Worm (Caenorhabditis elegans) whole organism, L2 larva: ENCODE results near the gene T20G5.8.

Experiments
- F13H6.1 ChIP-seq: sonication (generic microtip); optimal IDR thresholded peaks from 2 replicates; lab custom pipeline; 2016; ENCODE audit warnings: missing genetic modification characterization, missing compliant biosample characterization
- R02D3.7 ChIP-seq: fragments of 150-350 bp; optimal IDR thresholded peaks from 2 replicates; lab custom pipeline; 2014; ENCODE audit warnings: missing biosample characterization, missing genetic modification characterization
- Y55F3AM.14 ChIP-seq: fragments of 200-800 bp; sonication (Bioruptor generic); optimal IDR thresholded peaks from 2 replicates; lab custom pipeline; 2018; ENCODE audit warnings: mild to moderate bottlenecking, missing genetic modification characterization, missing compliant biosample characterization
- ZK546.5 ChIP-seq: sonication (generic microtip); optimal IDR thresholded peaks from 2 replicates; lab custom pipeline; 2017; ENCODE audit warnings: missing biosample characterization, missing genetic modification characterization
- ama-1 ChIP-seq: fragments of 150-350 bp; optimal IDR thresholded peaks from 2 replicates; lab custom pipeline; 2018; ENCODE audit warnings: inconsistent platforms
- blmp-1 ChIP-seq: sonication (generic microtip); optimal IDR thresholded peaks from 2 replicates; lab custom pipeline; 2017; ENCODE audit warnings: missing genetic modification characterization, mild to moderate bottlenecking, missing compliant biosample characterization, antibody characterized with exemption, moderate library complexity; ENCODE audit not compliant: insufficient read depth
- ceh-16 ChIP-seq: fragments of 150-350 bp; optimal IDR thresholded peaks from 2 replicates; lab custom pipeline; 2014; ENCODE audit warnings: missing biosample characterization, missing genetic modification characterization
- ceh-82 ChIP-seq: fragments of 150-350 bp; optimal IDR thresholded peaks from 2 replicates; lab custom pipeline; 2014; ENCODE audit warnings: missing biosample characterization, missing genetic modification characterization
- crh-2 ChIP-seq: sonication (generic microtip); optimal IDR thresholded peaks from 2 replicates; lab custom pipeline; 2017; ENCODE audit warnings: missing biosample characterization, missing genetic modification characterization
- egl-27 ChIP-seq: sonication (generic microtip); optimal IDR thresholded peaks from 3 replicates; lab custom pipeline; 2017; ENCODE audit warnings: missing biosample characterization, missing genetic modification reagents, missing genetic modification characterization
- elt-3 ChIP-seq: sonication (generic microtip); optimal IDR thresholded peaks from 2 replicates; lab custom pipeline; 2017; ENCODE audit warnings: missing biosample characterization, missing genetic modification characterization
- fos-1 ChIP-seq: fragments of 150-350 bp; optimal IDR thresholded peaks from 2 replicates; lab custom pipeline; 2014; ENCODE audit warnings: missing biosample characterization, missing genetic modification characterization
- gmeb-1 ChIP-seq: fragments of 150-350 bp; optimal IDR thresholded peaks from 2 replicates; lab custom pipeline; 2014; ENCODE audit warnings: missing biosample characterization, missing genetic modification characterization
- lin-11 ChIP-seq: fragments of 150-350 bp; sonication (generic microtip); optimal IDR thresholded peaks from 2 replicates; lab custom pipeline; 2014; ENCODE audit warnings: missing biosample characterization, missing genetic modification characterization, inconsistent platforms, mixed read lengths
- lin-13 ChIP-seq: fragments of 150-350 bp; optimal IDR thresholded peaks from 2 replicates; lab custom pipeline; 2014; ENCODE audit warnings: missing biosample characterization, missing genetic modification reagents, missing genetic modification characterization
- lin-39 ChIP-seq: fragments of 150-350 bp; optimal IDR thresholded peaks from 2 replicates; lab custom pipeline; 2014; ENCODE audit warnings: missing biosample characterization, missing genetic modification reagents, missing genetic modification characterization
- lsy-2 ChIP-seq, 2 experiments: fragments of 150-350 bp in 1 of 2; sonication (generic microtip) in 1 of 2; optimal IDR thresholded peaks; 2 replicates each; lab custom pipeline; 2014 to 2017; ENCODE audit warnings: missing biosample characterization in 2 of 2, missing genetic modification characterization in 2 of 2
- mdl-1 ChIP-seq, 2 experiments: fragments of 150-350 bp in 1 of 2; sonication (generic microtip) in 1 of 2; optimal IDR thresholded peaks; 2 replicates each; lab custom pipeline; 2017; ENCODE audit warnings: missing biosample characterization in 2 of 2, missing genetic modification characterization in 2 of 2
- nhr-10 ChIP-seq: sonication (generic microtip); optimal IDR thresholded peaks from 2 replicates; lab custom pipeline; 2017; ENCODE audit warnings: missing biosample characterization, missing genetic modification characterization
- nhr-11 ChIP-seq: fragments of 150-350 bp; optimal IDR thresholded peaks from 2 replicates; lab custom pipeline; 2014; ENCODE audit warnings: missing biosample characterization, missing genetic modification characterization
- nhr-12 ChIP-seq: fragments of 150-350 bp; optimal IDR thresholded peaks from 2 replicates; lab custom pipeline; 2014; ENCODE audit warnings: missing biosample characterization, missing genetic modification characterization
- nhr-129 ChIP-seq: fragments of 150-350 bp; optimal IDR thresholded peaks from 2 replicates; lab custom pipeline; 2014; ENCODE audit warnings: missing biosample characterization, missing genetic modification characterization
- nhr-23 ChIP-seq: fragments of 150-350 bp; optimal IDR thresholded peaks from 2 replicates; lab custom pipeline; 2014; ENCODE audit warnings: missing biosample characterization, missing genetic modification reagents, missing genetic modification characterization
- nhr-237 ChIP-seq: fragments of 150-350 bp; optimal IDR thresholded peaks from 2 replicates; lab custom pipeline; 2014; ENCODE audit warnings: missing biosample characterization, missing genetic modification characterization
- nhr-25 ChIP-seq: fragments of 150-350 bp; sonication (generic microtip); optimal IDR thresholded peaks from 3 replicates; lab custom pipeline; 2014; ENCODE audit warnings: missing biosample characterization, missing genetic modification characterization
- nhr-6 ChIP-seq: fragments of 150-350 bp; optimal IDR thresholded peaks from 2 replicates; lab custom pipeline; 2014; ENCODE audit warnings: missing biosample characterization, missing genetic modification characterization
- sem-4 ChIP-seq: fragments of 150-350 bp; optimal IDR thresholded peaks from 2 replicates; lab custom pipeline; 2014; ENCODE audit warnings: missing biosample characterization, missing genetic modification reagents, missing genetic modification characterization
- sma-3 ChIP-seq: sonication (generic microtip); optimal IDR thresholded peaks from 2 replicates; lab custom pipeline; 2016; ENCODE audit warnings: missing genetic modification reagents, missing genetic modification characterization, missing compliant biosample characterization
- sma-9 ChIP-seq, 2 experiments: fragments of 150-350 bp in 1 of 2; sonication (generic microtip) in 1 of 2; optimal IDR thresholded peaks; 2 replicates each; lab custom pipeline; 2014 to 2016; ENCODE audit warnings: missing genetic modification characterization in 2 of 2, mild to moderate bottlenecking in 1 of 2, missing biosample characterization in 1 of 2, missing compliant biosample characterization in 1 of 2, missing genetic modification reagents in 1 of 2, moderate library complexity in 1 of 2
- snpc-4 ChIP-seq: fragments of 150-350 bp; optimal IDR thresholded peaks from 2 replicates; lab custom pipeline; 2014; ENCODE audit warnings: missing biosample characterization, missing genetic modification characterization
- unc-55 ChIP-seq: fragments of 150-350 bp; sonication (generic microtip); optimal IDR thresholded peaks from 3 replicates; lab custom pipeline; 2014; ENCODE audit warnings: missing biosample characterization, missing genetic modification reagents, missing genetic modification characterization
- zag-1 ChIP-seq: fragments of 150-350 bp; optimal IDR thresholded peaks from 2 replicates; lab custom pipeline; 2014; ENCODE audit warnings: missing biosample characterization, missing genetic modification characterization
- ztf-4 ChIP-seq: fragments of 150-350 bp; optimal IDR thresholded peaks from 2 replicates; lab custom pipeline; 2014; ENCODE audit warnings: missing biosample characterization, missing genetic modification characterization

T20G5.8 gene

DNA sequence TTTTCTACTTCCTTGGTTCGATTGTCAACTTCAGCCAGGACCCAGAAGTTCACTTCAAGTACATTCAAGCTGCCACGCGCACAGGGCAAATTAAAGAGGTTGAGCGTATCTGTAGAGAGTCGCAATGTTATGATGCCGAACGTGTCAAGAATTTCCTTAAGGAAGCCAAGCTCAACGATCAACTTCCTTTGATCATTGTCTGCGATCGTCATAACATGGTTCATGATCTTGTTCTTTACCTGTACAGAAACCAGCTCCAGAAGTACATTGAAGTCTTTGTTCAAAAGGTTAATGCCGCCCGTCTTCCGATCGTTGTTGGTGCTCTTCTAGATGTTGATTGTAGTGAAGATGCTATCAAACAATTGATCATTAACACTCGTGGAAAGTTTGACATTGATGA is 7.2 kb downstream of the T20G5.8 start:
- TF ChIP-seq R02D3.7 (tag; lab: Kevin White, UChicago) (no peak), fos-1 (tag; lab: Kevin White, UChicago) (no peak), lin-39 (tag; lab: Kevin White, UChicago) (no peak), blmp-1 (tag; lab: Kevin White, UChicago) (no peak), nhr-11 (tag; lab: Kevin White, UChicago) (no peak), nhr-23 (tag; lab: Kevin White, UChicago) (no peak), nhr-129 (tag; lab: Kevin White, UChicago) (no peak), nhr-237 (tag; lab: Kevin White, UChicago) (no peak)
- TF ChIP-seq, all 48 proteins: peak for 0

ce11 chrIII:10209703-10210102 is 10.6 kb downstream of the T20G5.8 start, which contains the start of gene T20G5.9:
TSS of gene T20G5.9 (plus strand) at chrIII:10209840.
- TF ChIP-seq ceh-16 = no peak
- no peak for TF ChIP-seq snpc-4 (tag; lab: Kevin White, UChicago)
- no peak for TF ChIP-seq nhr-129 (tag; lab: Kevin White, UChicago)

DNA sequence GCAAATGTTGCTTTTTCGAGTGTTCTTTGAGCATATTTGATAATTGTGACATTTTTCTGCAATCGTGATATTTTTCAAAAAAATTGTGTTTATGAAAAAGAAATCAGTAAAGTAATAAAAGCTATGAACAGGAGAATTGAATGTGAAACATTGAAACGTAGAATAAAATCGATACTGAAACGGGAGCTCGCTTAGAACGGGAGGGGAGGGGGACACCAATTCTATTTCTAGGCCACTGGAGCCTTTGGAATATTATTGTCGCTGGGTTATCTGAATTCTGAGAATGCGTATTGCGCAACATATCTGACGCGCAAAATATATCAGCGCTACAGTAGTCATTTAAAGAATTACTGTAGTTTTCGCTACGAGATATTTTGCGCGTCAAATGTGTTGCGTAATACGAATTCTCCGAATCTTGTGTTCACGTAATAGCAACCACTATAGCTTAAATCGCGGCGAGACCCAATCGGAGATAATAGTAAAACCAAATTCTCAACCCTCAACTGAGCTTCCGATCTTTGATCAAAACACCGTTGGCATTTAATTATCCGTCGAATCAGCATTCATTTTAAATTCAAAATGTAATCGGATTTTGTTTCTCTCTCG is 12.8 kb downstream of the T20G5.8 start, which contains the start of the genes blos-1 and best-18:
Gene blos-1 (minus strand): TSS at position 58 of the 606 bp plus-strand sequence.
Gene best-18 (plus strand): TSS at position 508 of the 606 bp plus-strand sequence.
- TF ChIP-seq lsy-2 (tag; optimal IDR thresholded peaks at IDR 0.05; lab: Kevin White, UChicago) (peak in 1 of 2 experiments; percentile 19), unc-55 (GFP tag; lab: Kevin White, UChicago) (peak; percentile 18), mdl-1 (tag; optimal IDR thresholded peaks at IDR 0.05; lab: Kevin White, UChicago) (no peak)

ce11 chrIII:10214540-10214979 is 15.4 kb downstream of the T20G5.8 start:
- TF ChIP-seq gmeb-1 (tag; lab: Kevin White, UChicago) = peak; percentile 32
- no peak for TF ChIP-seq ceh-82 (tag; lab: Kevin White, UChicago)
- TF ChIP-seq nhr-6 = peak; percentile 13
- no peak for TF ChIP-seq lin-39 (tag; lab: Kevin White, UChicago)
- peak; percentile 75 for TF ChIP-seq sma-3
- no peak for TF ChIP-seq egl-27 (tag; lab: Kevin White, UChicago)
- peak; percentile 45 for TF ChIP-seq blmp-1 (tag; lab: Kevin White, UChicago)
- TF ChIP-seq zag-1 (tag; lab: Kevin White, UChicago) = no peak
- peak; percentile 85 for TF ChIP-seq ztf-4 (tag; lab: Kevin White, UChicago)
- TF ChIP-seq sma-9 (GFP tag; optimal IDR thresholded peaks at IDR 0.05; lab: Kevin White, UChicago) = peak; percentile 8
- TF ChIP-seq sma-9 (tag; optimal IDR thresholded peaks at IDR 0.05; lab: Kevin White, UChicago) = no peak
- TF ChIP-seq nhr-11 (tag; lab: Kevin White, UChicago) = no peak
- TF ChIP-seq F13H6.1 (tag; lab: Kevin White, UChicago) = peak; percentile 71
- peak; percentile 89 for TF ChIP-seq ama-1 (lab: Kevin White, UChicago)
- peak in 1 of 2 experiments; percentile 80 for TF ChIP-seq lsy-2 (tag; optimal IDR thresholded peaks at IDR 0.05; lab: Kevin White, UChicago)
- peak; percentile 58 for TF ChIP-seq lin-13 (GFP tag; lab: Kevin White, UChicago)
- peak; percentile 6 for TF ChIP-seq nhr-129 (tag; lab: Kevin White, UChicago)
- no peak for TF ChIP-seq lin-11
- peak; percentile 41 for TF ChIP-seq Y55F3AM.14 (GFP tag; lab: Kevin White, UChicago)
- TF ChIP-seq nhr-25 (tag; lab: Kevin White, UChicago) = peak; percentile 59
- TF ChIP-seq elt-3 (tag; lab: Kevin White, UChicago) = no peak
- TF ChIP-seq sem-4 (tag; lab: Kevin White, UChicago) = peak; percentile 58
- peak; percentile 85 for TF ChIP-seq crh-2 (tag; lab: Kevin White, UChicago)

DNA sequence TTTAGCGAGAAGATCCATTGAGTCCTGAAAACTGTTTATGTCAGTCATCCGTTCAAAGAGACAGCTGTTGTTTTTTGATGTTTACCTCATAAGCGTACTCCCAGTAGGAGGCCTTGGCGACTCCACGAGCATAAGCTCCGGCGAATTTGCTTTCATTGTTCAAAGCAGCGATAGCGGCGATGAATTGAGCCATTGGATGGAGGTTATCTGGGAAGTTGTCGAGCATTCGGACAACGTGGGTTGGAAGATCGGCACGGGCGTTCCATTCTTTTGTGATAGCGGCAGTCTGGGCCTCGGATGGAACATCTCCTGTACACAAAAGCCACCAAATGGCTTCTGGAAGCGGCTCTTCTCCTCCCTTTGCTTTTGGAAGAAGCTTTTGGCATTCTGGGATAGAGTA is 16.7 kb downstream of the T20G5.8 start:
- no peak for TF ChIP-seq nhr-237 (tag; lab: Kevin White, UChicago)
- TF ChIP-seq ZK546.5 = no peak
- no peak for TF ChIP-seq nhr-12 (tag; lab: Kevin White, UChicago)
- no peak for TF ChIP-seq nhr-10 (tag; lab: Kevin White, UChicago)
- no peak for TF ChIP-seq F13H6.1 (tag; lab: Kevin White, UChicago)
- no peak for TF ChIP-seq nhr-25 (tag; lab: Kevin White, UChicago)
- TF ChIP-seq, all 48 proteins: peak for 0
